Fruit fly (Drosophila melanogaster): ENCODE measurements around the gene Qtzl.
A peak's percentile ranks its signal among the peaks of the same experiment; 100 is the strongest.

Qtzl gene

dm6 chr2L:12021193-12021592 lies 25.7 kb downstream of the Qtzl start (continued):
- TF ChIP-seq bbx (GFP tag; IDR thresholded peaks at IDR 0.05; ENCODE audit: partially characterized antibody): no peak
- TF ChIP-seq cwo (GFP tag; optimal IDR thresholded peaks at IDR 0.05): peak; percentile 37
- no peak for TF ChIP-seq Dip3 (GFP tag; optimal IDR thresholded peaks at IDR 0.05)
- TF ChIP-seq Sry-δ (GFP tag; optimal IDR thresholded peaks at IDR 0.05): peak; percentile 4
- peak; percentile 59 for TF ChIP-seq ewg (GFP tag; optimal IDR thresholded peaks at IDR 0.05)
- TF ChIP-seq sens-2 (GFP tag; IDR thresholded peaks at IDR 0.05): no peak
- TF ChIP-seq Pdp1 (GFP tag; optimal IDR thresholded peaks at IDR 0.05): no peak
- TF ChIP-seq CG17361 (GFP tag; IDR thresholded peaks at IDR 0.05): 0 out of 3 replicates have a peak, but pooled peaks have one; percentile 13
- TF ChIP-seq CG10462 (GFP tag; optimal IDR thresholded peaks at IDR 0.05): peak; percentile 56
- peak; percentile 35 for TF ChIP-seq kay (GFP tag; optimal IDR thresholded peaks at IDR 0.05)
- TF ChIP-seq Dref (GFP tag; IDR thresholded peaks at IDR 0.05): no peak
- TF ChIP-seq crp (GFP tag; optimal IDR thresholded peaks at IDR 0.05): no peak
- TF ChIP-seq CG10274 (GFP tag; optimal IDR thresholded peaks at IDR 0.05): peak; percentile 8
- no peak for TF ChIP-seq ap (GFP tag; IDR thresholded peaks at IDR 0.05)
- no peak for TF ChIP-seq Lim3 (GFP tag; IDR thresholded peaks at IDR 0.05)
- peak; percentile 25 for TF ChIP-seq CG4328 (GFP tag; optimal IDR thresholded peaks at IDR 0.05)
- TF ChIP-seq chinmo (GFP tag; IDR thresholded peaks at IDR 0.05; ENCODE audit: partially characterized antibody): no peak
- TF ChIP-seq fd102C (GFP tag; optimal IDR thresholded peaks at IDR 0.05): peak; percentile 19
- no peak for TF ChIP-seq CG1832 (GFP tag; optimal IDR thresholded peaks at IDR 0.05)
- TF ChIP-seq Side (GFP tag; optimal IDR thresholded peaks at IDR 0.05): no peak
- TF ChIP-seq Hand (GFP tag; optimal IDR thresholded peaks at IDR 0.05): peak; percentile 42
- no peak for TF ChIP-seq CG3726 (GFP tag; IDR thresholded peaks at IDR 0.05)
- no peak for TF ChIP-seq Nf-YA (GFP tag; IDR thresholded peaks at IDR 0.05)
- peak; percentile 63 for TF ChIP-seq CG14710 (tag; optimal IDR thresholded peaks at IDR 0.05)
- TF ChIP-seq CG15073 (GFP tag; optimal IDR thresholded peaks at IDR 0.05): peak; percentile 19
- no peak for TF ChIP-seq sd (tag; optimal IDR thresholded peaks at IDR 0.05)
- no peak for TF ChIP-seq repo (GFP tag; optimal IDR thresholded peaks at IDR 0.05)
- TF ChIP-seq CG9215 (GFP tag; IDR thresholded peaks at IDR 0.05): no peak
- TF ChIP-seq ham (GFP tag; IDR thresholded peaks at IDR 0.05): no peak
- TF ChIP-seq onecut (GFP tag; IDR thresholded peaks at IDR 0.05): no peak; the same call in 1 of the 2 replicates
- peak; percentile 8 for TF ChIP-seq CG17912 (GFP tag; optimal IDR thresholded peaks at IDR 0.05)
- TF ChIP-seq CG10366 (GFP tag; IDR thresholded peaks at IDR 0.05): no peak
- TF ChIP-seq CG12071 (GFP tag; optimal IDR thresholded peaks at IDR 0.05): peak; percentile 73
- TF ChIP-seq h (optimal IDR thresholded peaks at IDR 0.05): no peak
- TF ChIP-seq CG15269 (tag; optimal IDR thresholded peaks at IDR 0.05): peak; percentile 63
- TF ChIP-seq jigr1 (GFP tag; IDR thresholded peaks at IDR 0.05): no peak
- no peak for TF ChIP-seq Optix (GFP tag; IDR thresholded peaks at IDR 0.05)
- TF ChIP-seq Hr78 (GFP tag; optimal IDR thresholded peaks at IDR 0.05): no peak
- no peak for TF ChIP-seq usp (GFP tag; optimal IDR thresholded peaks at IDR 0.05)
- TF ChIP-seq pho (GFP tag; optimal IDR thresholded peaks at IDR 0.05): peak; percentile 18
- TF ChIP-seq kah (GFP tag; optimal IDR thresholded peaks at IDR 0.05): no peak
- no peak for TF ChIP-seq ab (GFP tag; optimal IDR thresholded peaks at IDR 0.05)
- TF ChIP-seq CG5245 (GFP tag; optimal IDR thresholded peaks at IDR 0.05): no peak
- TF ChIP-seq Antp (GFP tag; optimal IDR thresholded peaks at IDR 0.05): no peak
- TF ChIP-seq slbo (GFP tag; IDR thresholded peaks at IDR 0.05): 0 out of 2 replicates have a peak, but pooled peaks have one; percentile 8
- no peak for TF ChIP-seq CG8765 (GFP tag; IDR thresholded peaks at IDR 0.05)
- TF ChIP-seq corto (GFP tag; optimal IDR thresholded peaks at IDR 0.05): no peak
- TF ChIP-seq CG6654 (GFP tag; optimal IDR thresholded peaks at IDR 0.05): no peak
- TF ChIP-seq CG6683 (GFP tag; optimal IDR thresholded peaks at IDR 0.05): peak; percentile 47
- TF ChIP-seq nmo (GFP tag; optimal IDR thresholded peaks at IDR 0.05): no peak
- peak; percentile 33 for TF ChIP-seq Bteb2 (GFP tag; optimal IDR thresholded peaks at IDR 0.05)
- no peak for TF ChIP-seq gt (GFP tag; IDR thresholded peaks at IDR 0.05)

All from whole organism, embryonic.